Worm (Caenorhabditis elegans) whole organism, L1 larva: ENCODE results near the gene cct-2.
A peak's percentile ranks its signal among the peaks of the same experiment; 100 is the strongest.

Source experiments
- C04F5.9 ChIP-seq: sonication (generic microtip); optimal IDR thresholded peaks from 2 replicates; lab custom pipeline; 2016; ENCODE audit warnings: missing genetic modification characterization, missing compliant biosample characterization
- C16A3.4 ChIP-seq: fragments of 150-350 bp; optimal IDR thresholded peaks from 2 replicates; lab custom pipeline; 2014; ENCODE audit warnings: missing biosample characterization, missing genetic modification characterization
- C34B4.2 ChIP-seq: sonication (generic microtip); optimal IDR thresholded peaks from 2 replicates; lab custom pipeline; 2017; ENCODE audit warnings: mild to moderate bottlenecking, missing genetic modification characterization, missing compliant biosample characterization
- alr-1 ChIP-seq: fragments of 200-800 bp; sonication (Bioruptor generic); optimal IDR thresholded peaks from 2 replicates; lab custom pipeline; 2018; ENCODE audit warnings: borderline replicate concordance, mild to moderate bottlenecking, missing genetic modification characterization, missing compliant biosample characterization
- aly-2 ChIP-seq: fragments of 150-350 bp; optimal IDR thresholded peaks from 2 replicates; lab custom pipeline; 2014; ENCODE audit warnings: missing biosample characterization, missing genetic modification characterization
- blmp-1 ChIP-seq: fragments of 150-350 bp; optimal IDR thresholded peaks from 2 replicates; lab custom pipeline; 2014; ENCODE audit warnings: missing biosample characterization, missing genetic modification characterization
- ceh-63 ChIP-seq: fragments of 200-800 bp; sonication (Bioruptor generic); optimal IDR thresholded peaks from 2 replicates; lab custom pipeline; 2018; ENCODE audit warnings: mild to moderate bottlenecking, missing genetic modification characterization, missing compliant biosample characterization
- ceh-82 ChIP-seq, 3 experiments: fragments of 150-350 bp in 1 of 3; sonication (generic microtip) in 2 of 3; optimal IDR thresholded peaks; 2 replicates each; lab custom pipeline; 2014 to 2017; ENCODE audit warnings: missing biosample characterization in 3 of 3, missing genetic modification characterization in 3 of 3
- ceh-90 ChIP-seq: sonication (generic microtip); optimal IDR thresholded peaks from 2 replicates; lab custom pipeline; 2016; ENCODE audit warnings: missing genetic modification characterization, missing compliant biosample characterization
- dpl-1 ChIP-seq, 3 experiments: fragments of 150-350 bp in 2 of 3; sonication (generic microtip) in 1 of 3; optimal IDR thresholded peaks; 2 replicates each; lab custom pipeline; 2014 to 2017; ENCODE audit warnings: missing biosample characterization in 3 of 3, missing genetic modification characterization in 3 of 3, missing genetic modification reagents in 3 of 3
- dsc-1 ChIP-seq: sonication (generic microtip); optimal IDR thresholded peaks from 2 replicates; lab custom pipeline; 2016; ENCODE audit warnings: mild to moderate bottlenecking, missing genetic modification characterization, missing compliant biosample characterization
- efl-1 ChIP-seq, 4 experiments: fragments of 150-350 bp; optimal IDR thresholded peaks in 3 of 4; peaks in 1 of 4; 1 replicate in 1 of 4; 2 replicates in 3 of 4; lab custom pipeline; 2014; ENCODE audit warnings: missing biosample characterization in 2 of 4, missing genetic modification characterization in 2 of 4, missing genetic modification reagents in 2 of 4
- egl-13 ChIP-seq: sonication (generic microtip); optimal IDR thresholded peaks from 2 replicates; lab custom pipeline; 2016; ENCODE audit warnings: missing genotype, missing genetic modification reagents, missing genetic modification characterization, missing compliant biosample characterization
- elt-3 ChIP-seq, 6 experiments: fragments of 150-350 bp in 1 of 6; sonication (generic microtip); optimal IDR thresholded peaks; 2 replicates each; lab custom pipeline; 2017 to 2018; ENCODE audit warnings: missing biosample characterization in 6 of 6, missing genetic modification characterization in 6 of 6, inconsistent platforms in 1 of 6
- ets-5 ChIP-seq: fragments of 200-800 bp; sonication (Bioruptor generic); IDR thresholded peaks from 2 replicates; pipeline ENCODE4 v1.3.6; 2022; ENCODE audit warnings: missing genetic modification characterization, missing compliant biosample characterization
- fkh-8 ChIP-seq: sonication (generic microtip); optimal IDR thresholded peaks from 2 replicates; lab custom pipeline; 2016; ENCODE audit warnings: mild to moderate bottlenecking, missing genetic modification characterization, missing compliant biosample characterization
- hpl-2 ChIP-seq: fragments of 150-350 bp; optimal IDR thresholded peaks from 2 replicates; lab custom pipeline; 2014; ENCODE audit warnings: missing biosample characterization, missing genetic modification reagents, missing genetic modification characterization
- irx-1 ChIP-seq: sonication (generic microtip); optimal IDR thresholded peaks from 2 replicates; lab custom pipeline; 2016; ENCODE audit warnings: missing genetic modification characterization, missing compliant biosample characterization
- jun-1 ChIP-seq: fragments of 150-350 bp; optimal IDR thresholded peaks from 2 replicates; lab custom pipeline; 2014; ENCODE audit warnings: missing biosample characterization, missing genetic modification reagents, missing genetic modification characterization
- lin-14 ChIP-seq: fragments of 200-800 bp; sonication (Bioruptor generic); optimal IDR thresholded peaks from 2 replicates; lab custom pipeline; 2018; ENCODE audit warnings: mild to moderate bottlenecking, missing genetic modification characterization, moderate library complexity, missing compliant biosample characterization
- lin-15B ChIP-seq: fragments of 150-350 bp; sonication (generic microtip); optimal IDR thresholded peaks from 3 replicates; lab custom pipeline; 2014; ENCODE audit warnings: missing biosample characterization, missing genetic modification characterization
- lin-35 ChIP-seq, 2 experiments: fragments of 150-350 bp; optimal IDR thresholded peaks; 2 replicates each; lab custom pipeline; 2014; ENCODE audit warnings: missing biosample characterization in 2 of 2, missing genetic modification characterization in 2 of 2, missing genetic modification reagents in 2 of 2
- lir-3 ChIP-seq: sonication (generic microtip); optimal IDR thresholded peaks from 2 replicates; lab custom pipeline; 2016; ENCODE audit warnings: mild to moderate bottlenecking, missing genetic modification characterization, moderate library complexity, missing compliant biosample characterization; ENCODE audit not compliant: poor library complexity
- lsy-2 ChIP-seq, 2 experiments: fragments of 150-350 bp; optimal IDR thresholded peaks; 2 replicates each; lab custom pipeline; 2014; ENCODE audit warnings: missing biosample characterization in 2 of 2, missing genetic modification characterization in 2 of 2
- mdl-1 ChIP-seq, 2 experiments: fragments of 150-350 bp; optimal IDR thresholded peaks; 2 replicates each; lab custom pipeline; 2014 to 2017; ENCODE audit warnings: missing biosample characterization in 2 of 2, missing genetic modification characterization in 2 of 2, inconsistent platforms in 1 of 2
- mep-1 ChIP-seq: fragments of 150-350 bp; optimal IDR thresholded peaks from 2 replicates; lab custom pipeline; 2014; ENCODE audit warnings: missing biosample characterization, missing genetic modification characterization
- nhr-12 ChIP-seq: sonication (generic microtip); optimal IDR thresholded peaks from 2 replicates; lab custom pipeline; 2017; ENCODE audit warnings: missing biosample characterization, missing genetic modification characterization
- nhr-20 ChIP-seq: sonication (generic microtip); optimal IDR thresholded peaks from 2 replicates; lab custom pipeline; 2016; ENCODE audit warnings: mild to moderate bottlenecking, missing genetic modification characterization, missing compliant biosample characterization
- nhr-28 ChIP-seq: fragments of 150-350 bp; optimal IDR thresholded peaks from 2 replicates; lab custom pipeline; 2014; ENCODE audit warnings: missing biosample characterization, missing genetic modification characterization
- nhr-47 ChIP-seq: sonication (generic microtip); optimal IDR thresholded peaks from 2 replicates; lab custom pipeline; 2016; ENCODE audit warnings: mild to moderate bottlenecking, missing genetic modification characterization, moderate library complexity, missing compliant biosample characterization
- nhr-71 ChIP-seq: sonication (generic microtip); optimal IDR thresholded peaks from 2 replicates; lab custom pipeline; 2016; ENCODE audit warnings: mild to moderate bottlenecking, missing genetic modification characterization, moderate library complexity, missing compliant biosample characterization
- nhr-84 ChIP-seq: sonication (generic microtip); optimal IDR thresholded peaks from 2 replicates; lab custom pipeline; 2017; ENCODE audit warnings: missing biosample characterization, missing genetic modification characterization
- nhr-85 ChIP-seq: sonication (generic microtip); peaks from one replicate; lab custom pipeline; 2016; ENCODE audit warnings: missing genetic modification characterization, inconsistent platforms, missing compliant biosample characterization
- nhr-90 ChIP-seq: sonication (generic microtip); optimal IDR thresholded peaks from 2 replicates; lab custom pipeline; 2016; ENCODE audit warnings: mild to moderate bottlenecking, missing genetic modification characterization, missing compliant biosample characterization; ENCODE audit not compliant: poor library complexity
- pax-3 ChIP-seq: fragments of 200-800 bp; sonication (Bioruptor generic); optimal IDR thresholded peaks from 2 replicates; lab custom pipeline; 2018; ENCODE audit warnings: mild to moderate bottlenecking, missing genetic modification characterization, moderate library complexity, missing compliant biosample characterization
- pqm-1 ChIP-seq: sonication (generic microtip); optimal IDR thresholded peaks from 3 replicates; lab custom pipeline; 2017; ENCODE audit warnings: missing biosample characterization, missing genetic modification characterization
- rnt-1 ChIP-seq: sonication (generic microtip); optimal IDR thresholded peaks from 2 replicates; lab custom pipeline; 2016; ENCODE audit warnings: mild to moderate bottlenecking, missing genetic modification characterization, moderate library complexity, missing compliant biosample characterization
- skn-1 ChIP-seq: fragments of 150-350 bp; optimal IDR thresholded peaks from 2 replicates; lab custom pipeline; 2014; ENCODE audit warnings: missing biosample characterization, missing genetic modification characterization
- snu-23 ChIP-seq: sonication (generic microtip); optimal IDR thresholded peaks from 2 replicates; lab custom pipeline; 2016; ENCODE audit warnings: missing genetic modification characterization, missing compliant biosample characterization
- sox-4 ChIP-seq: sonication (generic microtip); optimal IDR thresholded peaks from 2 replicates; lab custom pipeline; 2016; ENCODE audit warnings: missing genetic modification characterization, missing compliant biosample characterization
- sptf-1 ChIP-seq: fragments of 150-350 bp; optimal IDR thresholded peaks from 2 replicates; lab custom pipeline; 2014; ENCODE audit warnings: missing biosample characterization, missing genetic modification characterization
- swsn-7 ChIP-seq: sonication (generic microtip); optimal IDR thresholded peaks from 2 replicates; lab custom pipeline; 2016; ENCODE audit warnings: missing genetic modification characterization, missing compliant biosample characterization
- tbx-2 ChIP-seq: sonication (generic microtip); optimal IDR thresholded peaks from 2 replicates; lab custom pipeline; 2016; ENCODE audit warnings: missing genetic modification characterization, missing compliant biosample characterization
- tlp-1 ChIP-seq: fragments of 150-350 bp; optimal IDR thresholded peaks from 2 replicates; lab custom pipeline; 2014; ENCODE audit warnings: missing biosample characterization, missing genetic modification characterization
- unc-130 ChIP-seq: fragments of 150-350 bp; optimal IDR thresholded peaks from 2 replicates; lab custom pipeline; 2017; ENCODE audit warnings: missing biosample characterization, missing genetic modification characterization, inconsistent platforms
- unc-62 ChIP-seq: fragments of 150-350 bp; optimal IDR thresholded peaks from 2 replicates; lab custom pipeline; 2014; ENCODE audit warnings: missing biosample characterization, missing genetic modification reagents, missing genetic modification characterization
- unc-98 ChIP-seq: fragments of 200-800 bp; sonication (Bioruptor generic); IDR thresholded peaks from 2 replicates; pipeline ENCODE4 v1.3.6; 2022; ENCODE audit warnings: missing genetic modification characterization, missing compliant biosample characterization
- vab-15 ChIP-seq: sonication (generic microtip); optimal IDR thresholded peaks from 2 replicates; lab custom pipeline; 2017; ENCODE audit warnings: missing genotype, mild to moderate bottlenecking, missing genetic modification characterization, missing compliant biosample characterization
- xbp-1 ChIP-seq: sonication (generic microtip); optimal IDR thresholded peaks from 2 replicates; lab custom pipeline; 2016; ENCODE audit warnings: missing genetic modification characterization, missing compliant biosample characterization
- zip-4 ChIP-seq: fragments of 200-800 bp; sonication (Bioruptor generic); optimal IDR thresholded peaks from 2 replicates; lab custom pipeline; 2018; ENCODE audit warnings: mild to moderate bottlenecking, missing genetic modification characterization, moderate library complexity, missing compliant biosample characterization

Gene cct-2

DNA sequence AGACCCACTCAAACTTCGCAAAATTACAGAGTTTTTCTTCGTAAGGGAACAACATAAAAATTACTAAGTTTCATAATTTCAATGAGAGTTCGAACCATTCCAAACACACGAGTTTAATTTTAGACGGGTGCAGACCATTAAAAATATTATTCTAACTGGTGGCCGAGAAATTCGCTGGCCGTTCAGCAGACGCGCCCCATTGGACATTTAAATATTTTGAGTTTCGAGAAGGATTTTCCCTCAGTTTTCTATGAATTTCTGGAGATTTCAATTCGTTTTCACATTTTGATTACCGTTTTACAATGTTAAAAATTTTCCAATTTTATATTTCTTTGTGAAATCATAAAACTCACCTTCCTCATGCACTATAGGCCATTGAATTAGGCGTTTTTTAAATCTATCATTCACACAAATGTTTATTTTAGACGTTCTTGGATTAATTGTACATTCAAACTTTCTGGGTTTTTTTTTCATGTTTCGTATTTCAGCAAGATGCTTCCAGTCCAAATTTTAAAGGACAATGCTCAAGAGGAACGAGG lies at the start of gene cct-2:
cct-2 (plus strand) TSS at position 489 of the 539 bp plus-strand sequence.
- peak in 1 of 6 experiments; percentile 35 for TF ChIP-seq elt-3 (tag; optimal IDR thresholded peaks at IDR 0.05; lab: Kevin White, UChicago)
- TF ChIP-seq xbp-1 (tag; lab: Kevin White, UChicago), result peak; percentile 50
- TF ChIP-seq irx-1 (tag; lab: Kevin White, UChicago), result no peak
- no peak for TF ChIP-seq pqm-1 (tag; lab: Kevin White, UChicago)
- TF ChIP-seq lin-14 (GFP tag; lab: Kevin White, UChicago), result peak; percentile 69
- peak; percentile 59 for TF ChIP-seq rnt-1 (tag; lab: Kevin White, UChicago)
- TF ChIP-seq ceh-90, result peak; percentile 65
- TF ChIP-seq unc-98 (GFP tag; lab: Robert Waterston, UW), result no peak
- no peak for TF ChIP-seq ceh-63 (GFP tag; lab: Kevin White, UChicago)
- no peak for TF ChIP-seq jun-1 (tag; lab: Kevin White, UChicago)
- TF ChIP-seq lin-35 (GFP tag; optimal IDR thresholded peaks at IDR 0.05; lab: Kevin White, UChicago), result peak; percentile 48 to 60
- TF ChIP-seq C16A3.4 (tag; lab: Kevin White, UChicago), result peak; percentile 70
- TF ChIP-seq hpl-2 (GFP tag; lab: Kevin White, UChicago), result no peak
- TF ChIP-seq blmp-1 (tag; lab: Kevin White, UChicago), result peak; percentile 63
- peak; percentile 39 for TF ChIP-seq tbx-2
- peak; percentile 21 for TF ChIP-seq skn-1 (tag; lab: Kevin White, UChicago)
- peak in 1 of 3 experiments; percentile 23 for TF ChIP-seq ceh-82 (tag; optimal IDR thresholded peaks at IDR 0.05; lab: Kevin White, UChicago)
- peak; percentile 66 for TF ChIP-seq nhr-85 (tag; lab: Kevin White, UChicago)
- peak; percentile 30 to 51 for TF ChIP-seq efl-1 (optimal IDR thresholded peaks at IDR 0.05; lab: Kevin White, UChicago)
- TF ChIP-seq efl-1 (GFP tag; optimal IDR thresholded peaks at IDR 0.05 in 1 of 2; lab: Kevin White, UChicago), result peak; percentile 54 to 96
- TF ChIP-seq zip-4 (GFP tag; lab: Kevin White, UChicago), result no peak
- peak; percentile 27 to 72 for TF ChIP-seq lsy-2 (tag; optimal IDR thresholded peaks at IDR 0.05; lab: Kevin White, UChicago)
- TF ChIP-seq ets-5, result no peak
- TF ChIP-seq nhr-84, result no peak
- peak; percentile 13 for TF ChIP-seq dsc-1
- TF ChIP-seq alr-1 (tag; lab: Kevin White, UChicago), result no peak
- TF ChIP-seq lin-15B (tag; lab: Kevin White, UChicago), result peak; percentile 50
- peak; percentile 38 for TF ChIP-seq nhr-47 (tag; lab: Kevin White, UChicago)
- TF ChIP-seq dpl-1 (GFP tag; optimal IDR thresholded peaks at IDR 0.05; lab: Kevin White, UChicago), result peak; percentile 22 to 64 (median 37)
- TF ChIP-seq mdl-1 (tag; optimal IDR thresholded peaks at IDR 0.05; lab: Kevin White, UChicago), result peak in 1 of 2 experiments; percentile 3
- peak; percentile 56 for TF ChIP-seq nhr-20 (tag; lab: Kevin White, UChicago)
- no peak for TF ChIP-seq unc-62
- peak; percentile 28 for TF ChIP-seq nhr-90 (tag; lab: Kevin White, UChicago)
- peak; percentile 68 for TF ChIP-seq snu-23 (GFP tag; lab: Kevin White, UChicago)
- TF ChIP-seq lir-3 (tag; lab: Kevin White, UChicago), result peak; percentile 64
- TF ChIP-seq swsn-7 (tag; lab: Kevin White, UChicago), result peak; percentile 31
- TF ChIP-seq tlp-1 (tag; lab: Kevin White, UChicago), result no peak
- peak; percentile 67 for TF ChIP-seq mep-1 (tag; lab: Kevin White, UChicago)
- peak; percentile 3 for TF ChIP-seq unc-130 (tag; lab: Kevin White, UChicago)
- TF ChIP-seq nhr-71, result peak; percentile 59

DNA sequence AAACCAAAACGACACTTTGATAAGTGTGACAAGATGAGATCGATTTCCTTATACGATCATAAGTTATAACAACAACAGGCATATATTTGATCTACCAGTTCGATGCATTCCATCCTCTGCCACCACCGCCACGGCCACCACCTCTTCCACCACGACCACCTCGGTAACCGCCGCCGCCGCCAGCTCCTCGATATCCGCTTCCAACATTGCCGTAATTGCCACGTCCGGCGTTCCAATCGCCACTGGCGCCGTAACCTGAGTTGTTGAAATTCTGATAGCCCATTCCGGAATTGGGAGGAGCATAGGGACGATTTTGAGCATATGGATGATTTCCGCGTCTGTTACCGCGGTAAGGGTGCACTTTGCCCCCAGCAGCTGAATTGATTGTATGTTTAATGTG lies 49.0 kb upstream of the cct-2 start:
- TF ChIP-seq ceh-82 (tag; optimal IDR thresholded peaks at IDR 0.05; lab: Kevin White, UChicago) (no peak), nhr-85 (tag; lab: Kevin White, UChicago) (no peak), C04F5.9 (tag; lab: Kevin White, UChicago) (no peak), sox-4 (no peak), aly-2 (tag; lab: Kevin White, UChicago) (no peak), skn-1 (tag; lab: Kevin White, UChicago) (no peak), fkh-8 (tag; lab: Kevin White, UChicago) (no peak), egl-13 (tag; lab: Kevin White, UChicago) (no peak), vab-15 (tag; lab: Kevin White, UChicago) (no peak), tlp-1 (tag; lab: Kevin White, UChicago) (no peak), nhr-12 (tag; lab: Kevin White, UChicago) (no peak), pax-3 (tag; lab: Kevin White, UChicago) (no peak), C34B4.2 (tag; lab: Kevin White, UChicago) (no peak), sptf-1 (tag; lab: Kevin White, UChicago) (no peak), lin-15B (tag; lab: Kevin White, UChicago) (no peak), nhr-28 (tag; lab: Kevin White, UChicago) (no peak)
